Worm (Caenorhabditis elegans): ENCODE results near the gene vab-3.

vab-3 gene

DNA sequence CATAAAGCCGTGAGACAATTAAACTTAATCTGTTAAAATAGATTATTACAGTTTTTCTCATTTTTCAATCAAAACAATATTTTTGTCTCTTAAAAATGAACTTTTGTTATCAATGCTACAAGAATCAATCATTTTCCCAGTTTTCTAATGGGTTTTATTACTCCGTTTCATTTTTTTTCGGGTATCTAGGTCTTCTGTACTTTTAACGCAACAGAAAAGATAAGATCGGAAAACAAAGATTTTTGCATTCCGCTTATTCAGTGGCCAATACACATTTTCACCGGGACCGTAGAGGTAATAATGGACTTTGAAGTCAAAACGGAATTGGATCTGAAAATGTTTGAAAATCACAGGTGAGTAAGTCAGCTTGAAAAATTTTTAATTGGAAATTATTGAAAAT, 10.9 kb upstream of the vab-3 start, which contains the start of gene C33D3.4 (continued):
- no peak for TF ChIP-seq dsc-1 (tag; optimal IDR thresholded peaks at IDR 0.05)
- TF ChIP-seq ceh-82 (tag; optimal IDR thresholded peaks at IDR 0.05), result no peak
- TF ChIP-seq sox-4 (tag; optimal IDR thresholded peaks at IDR 0.05), result no peak
- TF ChIP-seq xbp-1 (tag; optimal IDR thresholded peaks at IDR 0.05), result no peak

DNA sequence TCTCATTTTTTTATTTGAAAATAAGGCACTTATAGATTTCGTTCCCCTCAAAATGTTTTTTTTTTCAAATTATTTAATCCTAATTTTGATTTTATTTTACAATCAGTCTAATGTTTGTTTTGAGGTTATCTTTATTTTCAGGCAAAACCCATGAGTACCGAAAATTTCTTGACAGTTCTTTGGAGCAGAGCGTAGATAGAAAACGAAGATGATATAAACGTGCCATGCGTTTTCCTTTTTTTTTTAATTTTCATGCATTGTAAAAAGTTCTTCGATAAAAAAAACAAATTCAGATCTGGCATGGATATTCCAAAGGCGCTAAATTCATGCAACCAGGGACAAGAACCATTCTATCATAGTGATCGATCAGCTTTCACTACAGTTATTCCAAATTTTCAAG, 8.6 kb upstream of the vab-3 start, which contains the start of gene C33D3.5:
TSS of gene C33D3.5 (plus strand) at position 301 of the 400 bp plus-strand sequence.
- TF ChIP-seq efl-1 (optimal IDR thresholded peaks at IDR 0.05) (no peak), efl-1 (GFP tag; optimal IDR thresholded peaks at IDR 0.05 in 1 of 2) (peak in 1 of 2 experiments; percentile 41), ets-5 (GFP tag; IDR thresholded peaks at IDR 0.05) (no peak)

DNA sequence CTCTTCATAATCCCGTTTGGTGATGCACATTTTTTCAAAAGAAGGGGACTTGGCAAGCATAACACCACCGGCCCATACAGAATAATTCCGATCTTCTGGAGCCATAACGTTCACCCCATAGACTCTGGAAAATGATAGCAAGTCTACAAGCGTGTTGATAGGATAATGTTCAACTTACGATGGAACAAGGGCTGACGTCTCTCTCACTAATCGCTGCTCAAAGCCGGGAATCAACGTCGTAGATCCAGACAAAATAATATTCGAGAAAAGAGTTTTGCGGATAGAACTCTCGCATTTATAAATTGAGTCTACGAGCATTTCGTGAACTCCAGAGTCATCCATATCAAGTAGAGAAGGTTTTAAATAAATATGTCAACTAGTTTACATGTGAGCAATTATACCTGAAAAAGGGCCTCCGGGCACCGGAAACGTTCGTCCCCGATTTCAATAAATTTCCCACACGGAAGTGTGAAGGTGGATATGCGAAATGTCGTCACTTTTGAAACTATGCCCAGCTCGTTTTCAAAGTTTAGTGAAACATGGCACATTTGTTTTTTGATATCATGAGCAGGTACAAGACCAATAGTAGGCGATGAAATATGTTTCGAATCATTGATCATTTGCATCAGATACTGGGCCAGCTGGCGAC, 7.7 kb upstream of the vab-3 start:
- no peak for TF ChIP-seq lin-13 (GFP tag; optimal IDR thresholded peaks at IDR 0.05)
- no peak for TF ChIP-seq F16B12.6 (tag; optimal IDR thresholded peaks at IDR 0.05)
- no peak for TF ChIP-seq snpc-4 (tag; optimal IDR thresholded peaks at IDR 0.05)
- TF ChIP-seq tlp-1 (tag; optimal IDR thresholded peaks at IDR 0.05), result no peak

DNA sequence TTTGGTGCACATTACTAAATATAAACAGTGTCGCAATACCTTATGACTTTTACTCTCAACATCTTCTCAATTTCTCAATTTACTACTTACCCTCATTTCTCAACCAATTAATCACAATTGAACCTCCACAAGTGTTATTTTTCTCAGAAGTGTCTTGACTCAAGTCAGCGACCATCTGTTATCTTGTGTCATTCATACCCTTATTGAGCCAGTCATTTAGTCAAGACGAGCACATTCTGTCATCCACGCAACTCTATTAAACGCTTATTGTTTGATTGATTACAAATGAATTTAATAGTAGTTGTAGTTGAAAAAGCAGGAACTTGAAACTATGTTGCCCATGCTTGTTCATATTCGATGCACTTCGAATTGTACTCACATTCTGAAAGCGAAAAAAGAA, 3.7 kb downstream of the vab-3 start:
- TF ChIP-seq ztf-11 (tag; optimal IDR thresholded peaks at IDR 0.05) (no peak), pag-3 (tag; optimal IDR thresholded peaks at IDR 0.05; ENCODE audit: borderline replicate concordance, insufficient read depth) (no peak), nhr-20 (tag; optimal IDR thresholded peaks at IDR 0.05) (no peak), unc-130 (tag; optimal IDR thresholded peaks at IDR 0.05) (no peak), ztf-4 (tag; optimal IDR thresholded peaks at IDR 0.05) (no peak), unc-30 (tag; optimal IDR thresholded peaks at IDR 0.05) (no peak), lsy-2 (tag; optimal IDR thresholded peaks at IDR 0.05) (no peak), vab-15 (tag; optimal IDR thresholded peaks at IDR 0.05) (no peak), irx-1 (tag; optimal IDR thresholded peaks at IDR 0.05) (no peak), mef-2 (tag; optimal IDR thresholded peaks at IDR 0.05) (no peak), C34B4.2 (tag; optimal IDR thresholded peaks at IDR 0.05) (no peak), tlp-1 (tag; optimal IDR thresholded peaks at IDR 0.05) (no peak)

DNA sequence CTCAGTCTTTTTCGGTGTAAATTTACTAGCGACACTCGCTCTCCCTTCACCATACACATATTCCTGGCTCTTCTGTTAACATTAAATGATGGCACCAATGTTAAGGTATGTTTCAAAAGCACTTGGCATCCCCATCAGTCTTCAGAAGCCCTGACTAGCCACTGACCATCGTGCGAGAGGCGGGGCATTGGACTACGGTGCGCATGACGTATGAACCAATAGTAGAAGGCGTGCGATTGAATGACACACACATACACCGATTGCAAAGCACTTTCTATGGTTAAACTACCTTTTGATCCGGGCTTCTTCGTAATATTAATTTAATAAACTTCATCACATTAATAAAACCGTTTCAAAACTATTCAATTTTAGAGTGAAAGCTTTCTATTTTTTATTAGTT, 5.5 kb downstream of the vab-3 start:
- TF ChIP-seq ztf-4 (tag; optimal IDR thresholded peaks at IDR 0.05) (no peak), lsy-2 (tag; optimal IDR thresholded peaks at IDR 0.05) (peak in 1 of 2 experiments; percentile 50), efl-3 (GFP tag; optimal IDR thresholded peaks at IDR 0.05) (no peak)

DNA sequence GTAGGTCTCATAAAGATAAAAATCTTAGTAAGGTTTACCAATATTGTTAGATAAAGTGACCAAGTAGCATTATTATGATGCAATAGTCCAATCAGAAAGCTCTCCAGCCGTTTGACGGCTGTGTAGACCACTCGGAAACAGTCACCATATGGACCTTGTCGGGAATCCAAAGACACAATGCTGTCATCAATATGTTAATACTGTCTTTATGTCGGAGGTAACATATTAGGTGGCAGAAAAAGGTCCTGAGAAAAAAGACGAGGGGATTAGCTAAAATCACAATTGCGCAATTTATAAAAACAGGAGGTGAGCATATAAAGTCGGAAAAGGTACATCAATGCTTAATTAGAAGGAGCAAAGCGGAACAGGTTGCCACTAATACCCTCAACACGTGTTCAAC, 8.3 kb downstream of the vab-3 start:
- TF ChIP-seq mdl-1 (tag; optimal IDR thresholded peaks at IDR 0.05) (no peak), nhr-84 (tag; optimal IDR thresholded peaks at IDR 0.05) (no peak), egl-13 (tag; optimal IDR thresholded peaks at IDR 0.05) (no peak), C04F5.9 (tag; optimal IDR thresholded peaks at IDR 0.05) (no peak), hpl-2 (GFP tag; optimal IDR thresholded peaks at IDR 0.05) (no peak), Y116A8C.19 (tag; optimal IDR thresholded peaks at IDR 0.05; ENCODE audit: borderline replicate concordance) (no peak), xbp-1 (tag; optimal IDR thresholded peaks at IDR 0.05) (no peak), lir-3 (tag; optimal IDR thresholded peaks at IDR 0.05; ENCODE audit: poor library complexity) (no peak), fos-1 (tag; optimal IDR thresholded peaks at IDR 0.05) (no peak), ceh-82 (tag; optimal IDR thresholded peaks at IDR 0.05) (no peak), vab-15 (tag; optimal IDR thresholded peaks at IDR 0.05) (no peak), tlp-1 (tag; optimal IDR thresholded peaks at IDR 0.05) (no peak), nhr-47 (tag; optimal IDR thresholded peaks at IDR 0.05) (no peak), nhr-19 (GFP tag; conservative IDR thresholded peaks at IDR 0.05) (no peak), mab-9 (GFP tag; IDR thresholded peaks at IDR 0.05) (no peak), egl-27 (tag; optimal IDR thresholded peaks at IDR 0.05) (no peak), irx-1 (tag; optimal IDR thresholded peaks at IDR 0.05) (no peak), grh-1 (GFP tag; IDR thresholded peaks at IDR 0.05) (no peak), unc-130 (tag; optimal IDR thresholded peaks at IDR 0.05) (no peak)
